Fruit fly (Drosophila melanogaster) whole organism, embryonic: Measurements from ENCODE around the gene Cipc.

Experiments
- Atf3 ChIP-seq: fragments of 200-800 bp; sonication (Bioruptor generic); optimal IDR thresholded peaks from 3 replicates; lab custom pipeline; 2016; ENCODE audit warnings: missing biosample characterization, missing genetic modification characterization
- B-H1 ChIP-seq: fragments of 200-800 bp; sonication (Bioruptor generic); IDR thresholded peaks from 3 replicates; pipeline ENCODE4 v1.3.6; 2022; ENCODE audit warnings: missing biosample characterization, missing genetic modification characterization
- Bgb ChIP-seq: fragments of 200-800 bp; sonication (Bioruptor generic); IDR thresholded peaks from 2 replicates; pipeline ENCODE4 v1.3.6; 2022; ENCODE audit warnings: missing biosample characterization, missing genetic modification characterization; ENCODE audit not compliant: partially characterized antibody
- Bteb2 ChIP-seq: fragments of 200-800 bp; sonication (Bioruptor generic); optimal IDR thresholded peaks from 2 replicates; lab custom pipeline; 2016; ENCODE audit warnings: missing biosample characterization, missing genetic modification characterization
- CG12391 ChIP-seq: fragments of 200-800 bp; sonication (Bioruptor generic); optimal IDR thresholded peaks from 3 replicates; lab custom pipeline; 2018; ENCODE audit warnings: missing biosample characterization, mild to moderate bottlenecking, missing genetic modification characterization, moderate library complexity
- CG16863 ChIP-seq: fragments of 200-800 bp; sonication (Bioruptor generic); optimal IDR thresholded peaks from 3 replicates; lab custom pipeline; 2016; ENCODE audit warnings: missing biosample characterization, missing genetic modification characterization
- CG17359 ChIP-seq: fragments of 200-800 bp; sonication (Bioruptor generic); optimal IDR thresholded peaks from 3 replicates; lab custom pipeline; 2018; ENCODE audit warnings: missing biosample characterization, mild to moderate bottlenecking, missing genetic modification characterization, moderate library complexity
- CG17568 ChIP-seq: fragments of 200-800 bp; sonication (Bioruptor generic); optimal IDR thresholded peaks from 2 replicates; lab custom pipeline; 2018; ENCODE audit warnings: missing biosample characterization, mild to moderate bottlenecking, missing genetic modification characterization, moderate library complexity
- CG42726 ChIP-seq: fragments of 200-800 bp; sonication (Bioruptor generic); IDR thresholded peaks from 2 replicates; pipeline ENCODE4 v1.3.6; 2022; ENCODE audit warnings: missing biosample characterization, missing genetic modification characterization; ENCODE audit not compliant: partially characterized antibody
- CG4617 ChIP-seq: fragments of 200-800 bp; sonication (Bioruptor generic); optimal IDR thresholded peaks from 3 replicates; lab custom pipeline; 2016; ENCODE audit warnings: missing biosample characterization, missing genetic modification characterization, borderline replicate concordance
- CG4707 ChIP-seq: fragments of 200-800 bp; sonication (Bioruptor generic); optimal IDR thresholded peaks from 2 replicates; lab custom pipeline; 2018; ENCODE audit warnings: missing biosample characterization, mild to moderate bottlenecking, missing genetic modification characterization, moderate library complexity
- CG5245 ChIP-seq: fragments of 200-800 bp; sonication (Bioruptor generic); optimal IDR thresholded peaks from 3 replicates; lab custom pipeline; 2016; ENCODE audit warnings: missing biosample characterization, missing genetic modification characterization
- CG6683 ChIP-seq: fragments of 200-800 bp; sonication (Bioruptor generic); optimal IDR thresholded peaks from 2 replicates; lab custom pipeline; 2017; ENCODE audit warnings: missing biosample characterization, mild to moderate bottlenecking, missing genetic modification characterization, missing genetic modification reagents
- CG7372 ChIP-seq: fragments of 200-800 bp; sonication (Bioruptor generic); IDR thresholded peaks from 2 replicates; pipeline ENCODE4 v1.3.6; 2022; ENCODE audit warnings: missing biosample characterization, missing genetic modification characterization
- CG7839 ChIP-seq: fragments of 200-800 bp; sonication (Bioruptor generic); optimal IDR thresholded peaks from 3 replicates; lab custom pipeline; 2018; ENCODE audit warnings: missing biosample characterization, mild to moderate bottlenecking, missing genetic modification characterization, moderate library complexity
- CG7963 ChIP-seq: fragments of 200-800 bp; sonication (Bioruptor generic); IDR thresholded peaks from 3 replicates; pipeline ENCODE4 v1.3.6; 2022; ENCODE audit warnings: missing biosample characterization, missing genetic modification characterization; ENCODE audit not compliant: partially characterized antibody
- CG8281 ChIP-seq: fragments of 200-800 bp; sonication (Bioruptor generic); optimal IDR thresholded peaks from 2 replicates; lab custom pipeline; 2018; ENCODE audit warnings: missing biosample characterization, mild to moderate bottlenecking, missing genetic modification characterization, moderate library complexity
- CG9797 ChIP-seq: fragments of 200-800 bp; sonication (Bioruptor generic); optimal IDR thresholded peaks from 3 replicates; lab custom pipeline; 2018; ENCODE audit warnings: missing biosample characterization, mild to moderate bottlenecking, missing genetic modification characterization
- D ChIP-seq, 2 experiments: fragments of 200-800 bp in 1 of 2; fragments of >200 bp in 1 of 2; sonication (Bioruptor generic) in 1 of 2; optimal IDR thresholded peaks; 2 replicates in 1 of 2; 3 replicates in 1 of 2; lab custom pipeline; 2017; ENCODE audit warnings: mild to moderate bottlenecking in 1 of 2, missing biosample characterization in 1 of 2, missing genetic modification characterization in 1 of 2, missing genetic modification reagents in 1 of 2
- Dip2 ChIP-seq: fragments of 200-800 bp; sonication (Bioruptor generic); IDR thresholded peaks from 2 replicates; pipeline ENCODE4 v1.3.6; 2022; ENCODE audit warnings: missing biosample characterization, missing genetic modification characterization
- E2f2 ChIP-seq: fragments of 200-800 bp; sonication (Bioruptor generic); IDR thresholded peaks from 2 replicates; pipeline ENCODE4 v1.3.6; 2022; ENCODE audit warnings: missing biosample characterization, missing genetic modification characterization
- Fer1 ChIP-seq: fragments of 200-800 bp; sonication (Bioruptor generic); optimal IDR thresholded peaks from 2 replicates; lab custom pipeline; 2017; ENCODE audit warnings: missing biosample characterization, mild to moderate bottlenecking, missing genetic modification characterization
- Fer2 ChIP-seq: fragments of 200-800 bp; sonication (Bioruptor generic); optimal IDR thresholded peaks from 2 replicates; lab custom pipeline; 2018; ENCODE audit warnings: missing biosample characterization, mild to moderate bottlenecking, missing genetic modification characterization, moderate library complexity
- H2.0 ChIP-seq: fragments of 200-800 bp; sonication (Bioruptor generic); IDR thresholded peaks from 2 replicates; pipeline ENCODE4 v1.3.6; 2022; ENCODE audit warnings: missing biosample characterization, missing genetic modification characterization
- HmgZ ChIP-seq: fragments of 200-800 bp; sonication (Bioruptor generic); optimal IDR thresholded peaks from 2 replicates; lab custom pipeline; 2018; ENCODE audit warnings: missing biosample characterization, mild to moderate bottlenecking, missing genetic modification characterization
- Hr3 ChIP-seq: fragments of 200-800 bp; sonication (Bioruptor generic); optimal IDR thresholded peaks from 3 replicates; lab custom pipeline; 2016; ENCODE audit warnings: missing biosample characterization, missing genetic modification characterization
- Lhr ChIP-seq: fragments of 200-800 bp; sonication (Bioruptor generic); optimal IDR thresholded peaks from 3 replicates; lab custom pipeline; 2017; ENCODE audit warnings: mild to moderate bottlenecking, missing biosample characterization, missing genetic modification reagents, missing genetic modification characterization
- Med ChIP-seq: fragments of 200-800 bp; sonication (Bioruptor generic); peaks from one replicate; lab custom pipeline; 2016; ENCODE audit warnings: missing biosample characterization, missing genetic modification characterization, mild to moderate bottlenecking, inconsistent platforms, moderate library complexity
- Mes4 ChIP-seq: fragments of 200-800 bp; sonication (Bioruptor generic); optimal IDR thresholded peaks from 2 replicates; lab custom pipeline; 2016; ENCODE audit warnings: missing biosample characterization, missing genetic modification characterization
- Nf-YA ChIP-seq: fragments of 200-800 bp; sonication (Bioruptor generic); IDR thresholded peaks from 2 replicates; pipeline ENCODE4 v1.3.6; 2022; ENCODE audit warnings: missing biosample characterization, missing genetic modification characterization
- Oaz ChIP-seq: fragments of 200-800 bp; sonication (Bioruptor generic); IDR thresholded peaks from 2 replicates; pipeline ENCODE4 v1.3.6; 2022; ENCODE audit warnings: missing biosample characterization, missing genetic modification characterization
- Oli ChIP-seq: fragments of 200-800 bp; sonication (Bioruptor generic); optimal IDR thresholded peaks from 2 replicates; lab custom pipeline; 2018; ENCODE audit warnings: missing biosample characterization, mild to moderate bottlenecking, missing genetic modification characterization, moderate library complexity
- Ravus ChIP-seq: fragments of 200-800 bp; sonication (Bioruptor generic); IDR thresholded peaks from 2 replicates; pipeline ENCODE4 v1.3.6; 2022; ENCODE audit warnings: missing biosample characterization, missing genetic modification characterization
- Sox102F ChIP-seq: fragments of 200-800 bp; sonication (Bioruptor generic); optimal IDR thresholded peaks from 2 replicates; lab custom pipeline; 2018; ENCODE audit warnings: missing biosample characterization, mild to moderate bottlenecking, missing genetic modification characterization, moderate library complexity
- ab ChIP-seq: fragments of 200-800 bp; sonication (Bioruptor generic); optimal IDR thresholded peaks from 2 replicates; lab custom pipeline; 2016; ENCODE audit warnings: missing biosample characterization, missing genetic modification characterization
- ash1 ChIP-seq: fragments of 200-800 bp; sonication (Bioruptor generic); optimal IDR thresholded peaks from 2 replicates; lab custom pipeline; 2018; ENCODE audit warnings: missing biosample characterization, mild to moderate bottlenecking, missing genetic modification characterization
- bigmax ChIP-seq: fragments of 200-800 bp; sonication (Bioruptor generic); optimal IDR thresholded peaks from 2 replicates; lab custom pipeline; 2018; ENCODE audit warnings: missing biosample characterization, mild to moderate bottlenecking, missing genetic modification characterization
- br ChIP-seq: fragments of >200 bp; optimal IDR thresholded peaks from 2 replicates; lab custom pipeline; 2017
- crc ChIP-seq: fragments of 200-800 bp; sonication (Bioruptor generic); optimal IDR thresholded peaks from 2 replicates; lab custom pipeline; 2016; ENCODE audit warnings: missing biosample characterization, missing genetic modification characterization
- crol ChIP-seq: fragments of 200-800 bp; sonication (Bioruptor generic); IDR thresholded peaks from 2 replicates; pipeline ENCODE4 v1.3.6; 2022; ENCODE audit warnings: missing biosample characterization, missing genetic modification characterization
- da ChIP-seq: fragments of 200-800 bp; sonication (Bioruptor generic); optimal IDR thresholded peaks from 2 replicates; lab custom pipeline; 2016; ENCODE audit warnings: missing biosample characterization, missing genetic modification characterization
- ftz-f1 ChIP-seq: fragments of 200-800 bp; sonication (Bioruptor generic); optimal IDR thresholded peaks from 2 replicates; lab custom pipeline; 2016; ENCODE audit warnings: missing biosample characterization, missing genetic modification characterization
- grau ChIP-seq: fragments of 200-800 bp; optimal IDR thresholded peaks from 3 replicates; lab custom pipeline; 2019; ENCODE audit warnings: missing biosample characterization, mild to moderate bottlenecking, missing genetic modification characterization, moderate library complexity
- kni ChIP-seq: fragments of 200-800 bp; sonication (Bioruptor generic); optimal IDR thresholded peaks from 3 replicates; lab custom pipeline; 2017; ENCODE audit warnings: mild to moderate bottlenecking, missing biosample characterization, missing genetic modification reagents, missing genetic modification characterization
- lov ChIP-seq, 2 experiments: fragments of 200-800 bp in 1 of 2; fragments of >200 bp in 1 of 2; sonication (Bioruptor generic) in 1 of 2; IDR thresholded peaks in 1 of 2; optimal IDR thresholded peaks in 1 of 2; 2 replicates in 1 of 2; 3 replicates in 1 of 2; pipeline versions ENCODE4 v1.3.6 to Lab custom; 2017 to 2022; ENCODE audit warnings: missing biosample characterization in 1 of 2, missing genetic modification characterization in 1 of 2
- nau ChIP-seq: fragments of 200-800 bp; sonication (Bioruptor generic); optimal IDR thresholded peaks from 3 replicates; lab custom pipeline; 2017; ENCODE audit warnings: missing biosample characterization, mild to moderate bottlenecking, missing genetic modification characterization, missing genetic modification reagents
- so ChIP-seq: fragments of 200-800 bp; sonication (Bioruptor generic); IDR thresholded peaks from 3 replicates; pipeline ENCODE4 v1.3.6; 2022; ENCODE audit warnings: missing biosample characterization, missing genetic modification characterization
- sr ChIP-seq: fragments of 200-800 bp; sonication (Bioruptor generic); IDR thresholded peaks from 3 replicates; pipeline ENCODE4 v1.3.6; 2022; ENCODE audit warnings: missing biosample characterization, missing genetic modification characterization
- usp ChIP-seq: fragments of >200 bp; optimal IDR thresholded peaks from 2 replicates; lab custom pipeline; 2017; ENCODE audit warnings: missing biosample characterization, missing genetic modification characterization
- zen2 ChIP-seq: fragments of 200-800 bp; sonication (Bioruptor generic); IDR thresholded peaks from 3 replicates; pipeline ENCODE4 v1.3.6; 2022; ENCODE audit warnings: missing biosample characterization, missing genetic modification characterization; ENCODE audit not compliant: partially characterized antibody

Gene Cipc

dm6 chr3R:26172040-26172439, 65.4 kb downstream of the Cipc start (continued):
- TF ChIP-seq ftz-f1 (GFP tag; lab: Kevin White, UChicago) (no peak), Mes4 (GFP tag; lab: Kevin White, UChicago) (no peak), CG7372 (GFP tag; lab: Robert Waterston, UW) (peak; percentile 58), nau (GFP tag; lab: Kevin White, UChicago) (peak; percentile 38), Hr3 (GFP tag; lab: Kevin White, UChicago) (peak; percentile 8), Ravus (GFP tag; lab: Robert Waterston, UW) (peak; percentile 12; the same call in 1 of the 2 replicates), D (optimal IDR thresholded peaks at IDR 0.05; lab: Kevin White, UChicago) (no peak), D (GFP tag; optimal IDR thresholded peaks at IDR 0.05; lab: Kevin White, UChicago) (peak; percentile 16), usp (GFP tag; lab: Kevin White, UChicago) (no peak), Fer1 (GFP tag; lab: Kevin White, UChicago) (peak; percentile 87), E2f2 (GFP tag; lab: Robert Waterston, UW) (no peak), CG6683 (GFP tag; lab: Kevin White, UChicago) (no peak), CG5245 (peak; percentile 46), so (GFP tag; lab: Robert Waterston, UW) (no peak), Nf-YA (GFP tag; lab: Robert Waterston, UW) (0 out of 2 replicates have a peak, but pooled peaks have one; percentile 37), H2.0 (no peak), Oli (tag; lab: Kevin White, UChicago) (peak; percentile 33), CG7839 (tag; lab: Kevin White, UChicago) (peak; percentile 72), CG9797 (GFP tag; lab: Kevin White, UChicago) (no peak), CG16863 (no peak), Dip2 (GFP tag; lab: Robert Waterston, UW) (no peak), crol (GFP tag; lab: Robert Waterston, UW) (no peak), zen2 (GFP tag; lab: Robert Waterston, UW) (no peak), Fer2 (peak; percentile 22), Med (GFP tag; lab: Kevin White, UChicago) (no peak), grau (no peak), CG17568 (GFP tag; lab: Kevin White, UChicago) (no peak), lov (optimal IDR thresholded peaks at IDR 0.05; lab: Kevin White, UChicago) (no peak), lov (GFP tag; IDR thresholded peaks at IDR 0.05; lab: Robert Waterston, UW) (no peak), br (lab: Kevin White, UChicago) (no peak), CG12391 (tag; lab: Kevin White, UChicago) (no peak), CG17359 (tag; lab: Kevin White, UChicago) (peak; percentile 69), HmgZ (no peak), CG7963 (GFP tag; lab: Robert Waterston, UW) (no peak), CG8281 (tag; lab: Kevin White, UChicago) (peak; percentile 20), CG4707 (no peak), ab (no peak), Bteb2 (no peak), Sox102F (GFP tag; lab: Kevin White, UChicago) (peak; percentile 54), Bgb (GFP tag; lab: Robert Waterston, UW) (no peak), crc (GFP tag; lab: Kevin White, UChicago) (peak; percentile 43), CG42726 (GFP tag; lab: Robert Waterston, UW) (no peak), Lhr (GFP tag; lab: Kevin White, UChicago) (no peak), Atf3 (GFP tag; lab: Kevin White, UChicago) (no peak), da (GFP tag; lab: Kevin White, UChicago) (no peak), sr (GFP tag; lab: Robert Waterston, UW) (no peak), Oaz (GFP tag; lab: Robert Waterston, UW) (no peak), kni (GFP tag; lab: Kevin White, UChicago) (no peak), B-H1 (GFP tag; lab: Robert Waterston, UW) (no peak; the same call in 2 of the 3 replicates), bigmax (no peak), CG4617 (GFP tag; lab: Kevin White, UChicago) (no peak), ash1 (GFP tag; lab: Kevin White, UChicago) (no peak)
